Worm (Caenorhabditis elegans): Measurements from ENCODE around the gene inx-7.

ce11 chrIV:5964286-5964685, 17.8 kb upstream of the inx-7 start:
- no peak for TF ChIP-seq peb-1 (tag; optimal IDR thresholded peaks at IDR 0.05)
- TF ChIP-seq nhr-237 (tag; optimal IDR thresholded peaks at IDR 0.05): no peak
- TF ChIP-seq sma-3 (GFP tag; optimal IDR thresholded peaks at IDR 0.05): no peak
